Worm (Caenorhabditis elegans): ENCODE measurements around the gene T04F3.4.

DNA sequence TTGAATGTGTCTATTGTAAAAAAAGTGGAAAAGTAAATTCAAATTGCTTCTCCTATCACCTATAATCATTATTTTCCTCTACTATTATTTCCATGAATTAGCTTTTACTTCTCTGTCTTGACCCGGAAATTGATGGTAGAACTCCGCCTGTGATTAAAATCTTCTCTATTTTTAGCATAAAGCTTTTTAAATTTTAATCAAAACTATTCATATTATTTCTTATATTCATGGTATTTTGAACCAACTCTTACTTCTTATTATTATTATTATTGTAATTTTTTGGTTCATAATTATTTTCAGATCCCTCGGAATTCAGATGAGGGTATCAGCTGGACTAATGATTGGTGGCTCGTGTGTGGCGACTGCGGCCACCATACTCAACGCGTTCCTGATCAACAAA lies 4.2 kb upstream of the T04F3.4 start, which contains the start of gene sel-11:
- TF ChIP-seq snpc-4 (tag; optimal IDR thresholded peaks at IDR 0.05) = no peak
- TF ChIP-seq mab-5 (tag; optimal IDR thresholded peaks at IDR 0.05) = no peak
- no peak for TF ChIP-seq ama-1 (optimal IDR thresholded peaks at IDR 0.05)
- no peak for TF ChIP-seq ztf-4 (tag; optimal IDR thresholded peaks at IDR 0.05)
- no peak for TF ChIP-seq unc-39 (tag; optimal IDR thresholded peaks at IDR 0.05)

Data from whole organism, L2 larva.